Fruit fly (Drosophila melanogaster): Measurements from ENCODE around the gene ChLD3.

dm6 chr2L:16713929-16714328, 24.7 kb upstream of the ChLD3 start:
- TF ChIP-seq CG8478 (optimal IDR thresholded peaks at IDR 0.05), result no peak
- TF ChIP-seq psq (optimal IDR thresholded peaks at IDR 0.05), result no peak

All from whole organism.